Fruit fly (Drosophila melanogaster): ENCODE data around the gene vkg.

- TF ChIP-seq CTCF (optimal IDR thresholded peaks at IDR 0.05) = no peak
- TF ChIP-seq CG8478 (optimal IDR thresholded peaks at IDR 0.05) = no peak
These were observed 22.6 kb downstream of the vkg start for dm6 chr2L:5005464-5005764.

Data from S2 (cell line).